Worm (Caenorhabditis elegans): ENCODE results near the gene pho-4.

pho-4 gene

DNA sequence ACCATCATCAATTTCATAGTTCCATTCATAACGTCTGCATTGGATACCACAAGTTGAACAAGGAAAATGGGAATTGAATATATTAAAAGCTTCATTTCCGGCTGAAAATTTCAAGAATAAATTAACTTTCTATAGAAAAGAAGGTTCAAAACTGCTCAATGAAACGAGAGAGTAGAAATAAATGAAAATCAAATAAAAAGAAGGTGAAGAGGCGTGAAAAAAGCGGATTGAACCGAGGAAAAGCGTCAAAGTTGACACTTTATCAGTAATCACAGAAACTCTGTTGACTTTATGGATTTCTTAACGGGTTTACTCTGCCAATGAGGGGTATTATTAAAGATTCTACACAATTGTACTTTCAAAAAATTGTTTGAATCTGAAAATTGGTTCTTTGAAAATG, at the start of gene pho-4:
TSS of gene pho-4 (minus strand) at position 101 of the 400 bp plus-strand sequence.
- no peak for TF ChIP-seq lin-13 (GFP tag; optimal IDR thresholded peaks at IDR 0.05)
- TF ChIP-seq pqm-1 (tag; optimal IDR thresholded peaks at IDR 0.05), result no peak
- TF ChIP-seq ama-1 (optimal IDR thresholded peaks at IDR 0.05), result no peak
- TF ChIP-seq nhr-25 (tag; optimal IDR thresholded peaks at IDR 0.05; ENCODE audit: borderline replicate concordance, insufficient read depth), result no peak
- no peak for TF ChIP-seq daf-16 (GFP tag; optimal IDR thresholded peaks at IDR 0.05)
- no peak for TF ChIP-seq daf-16 (tag; optimal IDR thresholded peaks at IDR 0.05)
- TF ChIP-seq mxl-3 (GFP tag; optimal IDR thresholded peaks at IDR 0.05), result no peak

DNA sequence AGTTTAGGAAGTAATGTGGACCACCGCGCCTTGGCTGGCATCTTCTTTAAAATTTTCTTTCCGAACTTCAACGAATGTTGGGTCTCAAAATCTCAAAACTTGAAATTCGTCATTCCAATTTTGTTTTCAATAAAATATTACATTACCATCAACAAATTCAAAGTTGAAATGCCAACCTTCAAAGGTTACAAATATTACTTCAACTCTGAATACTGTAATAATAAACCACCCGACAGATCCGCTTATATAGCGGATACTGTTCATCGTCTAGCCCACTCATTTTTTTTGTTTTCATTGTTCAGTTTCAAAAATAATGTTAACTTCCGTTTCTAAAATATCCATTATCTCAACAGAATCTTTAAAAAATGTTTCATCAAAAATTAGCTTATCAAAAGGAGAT, 46.8 kb upstream of the pho-4 start, which contains the start of gene gur-5:
TSS of gene gur-5 (plus strand) at position 301 of the 400 bp plus-strand sequence.
- TF ChIP-seq Y48G9A.11 (GFP tag; IDR thresholded peaks at IDR 0.05) (no peak), pha-4 (GFP tag; IDR thresholded peaks at IDR 0.05) (no peak), pha-4 (tag; optimal IDR thresholded peaks at IDR 0.05) (no peak), nhr-25 (tag; optimal IDR thresholded peaks at IDR 0.05; ENCODE audit: borderline replicate concordance, insufficient read depth) (no peak), dmd-8 (GFP tag; IDR thresholded peaks at IDR 0.05) (no peak), unc-62 (GFP tag; optimal IDR thresholded peaks at IDR 0.05 in 1 of 2) (peak in 1 of 2 experiments; percentile 20), unc-62 (tag; optimal IDR thresholded peaks at IDR 0.05) (no peak)

DNA sequence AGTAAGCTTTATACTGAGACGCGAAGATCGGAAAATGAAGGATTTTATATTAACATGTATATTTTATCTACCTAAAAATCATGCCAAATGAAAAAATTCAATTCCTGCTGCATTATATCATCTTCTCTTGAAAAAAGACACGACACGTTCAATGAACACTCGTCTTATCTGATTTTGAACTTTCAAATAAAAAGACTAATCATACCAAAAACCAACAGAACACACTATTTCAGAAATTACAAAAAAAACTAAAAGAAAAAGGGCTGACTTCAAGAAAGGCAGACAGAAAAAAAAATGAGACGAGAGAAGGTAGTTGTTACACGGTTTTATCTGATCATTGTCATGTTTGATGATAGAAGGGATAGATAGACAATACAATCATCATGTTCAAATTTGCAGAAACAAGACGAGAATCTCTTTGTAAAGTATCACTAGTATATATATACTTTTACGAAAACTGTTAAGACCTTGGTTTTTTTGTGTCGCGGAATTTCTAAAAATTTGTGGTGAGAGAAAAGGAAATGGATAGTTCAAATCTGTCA, 44.5 kb upstream of the pho-4 start:
- peak; percentile 23 for TF ChIP-seq aha-1 (tag)
- TF ChIP-seq ces-1 (GFP tag; optimal IDR thresholded peaks at IDR 0.05), result no peak
- 0 out of 2 replicates have a peak, but pooled peaks have one; percentile 42 for TF ChIP-seq tra-1 (GFP tag; IDR thresholded peaks at IDR 0.05)
- TF ChIP-seq nhr-28 (tag; optimal IDR thresholded peaks at IDR 0.05), result peak; percentile 70
- TF ChIP-seq dve-1 (tag; optimal IDR thresholded peaks at IDR 0.05; ENCODE audit: insufficient read depth), result peak; percentile 23
- peak; percentile 39; the same call in 1 of the 2 replicates for TF ChIP-seq dmd-6 (GFP tag; IDR thresholded peaks at IDR 0.05)
- TF ChIP-seq nhr-76 (tag; optimal IDR thresholded peaks at IDR 0.05), result peak; percentile 25
- peak; percentile 16 for TF ChIP-seq nhr-77 (tag; optimal IDR thresholded peaks at IDR 0.05)
- TF ChIP-seq unc-62 (GFP tag; optimal IDR thresholded peaks at IDR 0.05 in 1 of 2), result no peak
- TF ChIP-seq unc-62 (tag; optimal IDR thresholded peaks at IDR 0.05), result no peak
- TF ChIP-seq nhr-6 (tag; optimal IDR thresholded peaks at IDR 0.05), result no peak
- peak; percentile 49 for TF ChIP-seq cey-2 (tag; optimal IDR thresholded peaks at IDR 0.05; ENCODE audit: borderline replicate concordance, insufficient read depth)

DNA sequence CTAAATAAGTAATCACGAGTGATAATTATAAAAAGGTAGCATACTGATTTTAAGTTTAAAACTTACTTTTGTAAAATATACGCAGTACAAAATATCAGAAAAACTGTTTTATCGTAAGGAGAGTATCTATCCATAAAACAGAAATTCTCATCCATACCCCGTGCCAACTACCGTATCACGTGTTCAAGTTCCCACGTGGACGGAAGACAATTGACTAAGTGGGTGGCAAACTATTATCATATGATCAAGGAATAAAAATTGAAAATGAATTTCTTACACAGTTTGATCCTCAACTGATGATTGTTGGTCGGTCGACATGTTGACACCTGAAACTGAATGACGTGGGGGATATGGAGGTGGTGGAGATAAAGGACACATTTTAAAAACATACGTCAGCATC, 43.9 kb upstream of the pho-4 start, which contains the start of gene pmt-1:
TSS of gene pmt-1 (minus strand) at position 332 of the 400 bp plus-strand sequence.
- TF ChIP-seq mdl-1 (tag; optimal IDR thresholded peaks at IDR 0.05) (peak; percentile 41 to 71), dmd-9 (GFP tag; IDR thresholded peaks at IDR 0.05) (no peak), rbr-2 (tag; optimal IDR thresholded peaks at IDR 0.05) (no peak), zag-1 (tag; optimal IDR thresholded peaks at IDR 0.05) (no peak), hif-1 (tag; optimal IDR thresholded peaks at IDR 0.05) (no peak), mep-1 (tag; optimal IDR thresholded peaks at IDR 0.05) (peak; percentile 33), nhr-10 (tag; optimal IDR thresholded peaks at IDR 0.05) (peak; percentile 42), hlh-11 (tag; optimal IDR thresholded peaks at IDR 0.05) (peak; percentile 75), nhr-41 (GFP tag; IDR thresholded peaks at IDR 0.05) (no peak), spr-1 (tag; optimal IDR thresholded peaks at IDR 0.05) (no peak), dmd-6 (GFP tag; IDR thresholded peaks at IDR 0.05) (peak; percentile 72), tra-1 (GFP tag; IDR thresholded peaks at IDR 0.05) (peak; percentile 83), hlh-30 (tag; optimal IDR thresholded peaks at IDR 0.05; ENCODE audit: insufficient read depth) (peak; percentile 91), T20F7.1 (GFP tag; optimal IDR thresholded peaks at IDR 0.05) (peak; percentile 11), mxl-3 (GFP tag; optimal IDR thresholded peaks at IDR 0.05) (peak; percentile 87), skn-1 (tag; optimal IDR thresholded peaks at IDR 0.05) (no peak), dve-1 (tag; optimal IDR thresholded peaks at IDR 0.05; ENCODE audit: insufficient read depth) (peak; percentile 84), snpc-1.2 (GFP tag; IDR thresholded peaks at IDR 0.05) (no peak), nhr-76 (tag; optimal IDR thresholded peaks at IDR 0.05) (no peak), nhr-28 (tag; optimal IDR thresholded peaks at IDR 0.05) (peak; percentile 28), lsy-2 (tag; optimal IDR thresholded peaks at IDR 0.05) (peak in 1 of 2 experiments; percentile 31)
